Worm (Caenorhabditis elegans): Measurements from ENCODE around the gene C16C4.1.

The C16C4.1 gene

DNA sequence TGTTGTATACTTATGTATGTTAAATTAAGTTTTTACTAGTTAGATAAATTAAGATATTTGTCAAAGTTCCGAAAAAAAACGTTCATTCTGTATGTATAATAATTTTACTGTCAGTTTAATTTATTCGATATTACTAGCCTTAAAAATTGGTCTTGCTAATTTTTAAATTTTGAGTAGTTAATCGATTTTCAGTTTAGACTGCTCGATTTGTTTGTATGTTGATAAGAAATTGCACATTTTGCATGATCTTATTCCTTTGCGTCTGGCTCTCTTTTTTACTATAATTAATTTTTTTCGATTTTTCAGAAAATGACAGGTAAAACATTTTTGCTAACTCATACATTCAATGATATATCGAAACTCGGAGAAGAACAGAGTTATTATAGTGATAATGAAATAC, 5.9 kb downstream of the C16C4.1 start, which contains the start of gene math-24:
Gene math-24, plus strand, starts transcription at position 301 of the 400 bp plus-strand sequence.
- no peak for TF ChIP-seq flt-1 (GFP tag; IDR thresholded peaks at IDR 0.05)
- no peak for TF ChIP-seq pes-1 (GFP tag; IDR thresholded peaks at IDR 0.05)
- TF ChIP-seq tbx-11 (GFP tag; IDR thresholded peaks at IDR 0.05), result no peak
- no peak for TF ChIP-seq ets-7 (tag; optimal IDR thresholded peaks at IDR 0.05)
- no peak for TF ChIP-seq tra-4 (tag; optimal IDR thresholded peaks at IDR 0.05)
- TF ChIP-seq hnd-1 (tag; optimal IDR thresholded peaks at IDR 0.05), result no peak
- TF ChIP-seq hmbx-1 (tag; optimal IDR thresholded peaks at IDR 0.05), result no peak

- TF ChIP-seq hnd-1 (tag; optimal IDR thresholded peaks at IDR 0.05) (no peak), hmbx-1 (tag; optimal IDR thresholded peaks at IDR 0.05) (no peak), tbx-11 (GFP tag; IDR thresholded peaks at IDR 0.05) (no peak), B0310.2 (tag; optimal IDR thresholded peaks at IDR 0.05) (no peak), aly-1 (tag; optimal IDR thresholded peaks at IDR 0.05) (no peak), flt-1 (GFP tag; IDR thresholded peaks at IDR 0.05) (no peak), F13C5.2 (tag; optimal IDR thresholded peaks at IDR 0.05) (no peak), sea-1 (GFP tag; conservative IDR thresholded peaks at IDR 0.05) (no peak), ceh-36 (tag; optimal IDR thresholded peaks at IDR 0.05) (no peak), hmg-4 (GFP tag; optimal IDR thresholded peaks at IDR 0.05) (no peak), tra-4 (tag; optimal IDR thresholded peaks at IDR 0.05) (no peak), scrt-1 (GFP tag; IDR thresholded peaks at IDR 0.05) (no peak), tbx-37 (GFP tag; conservative IDR thresholded peaks at IDR 0.05) (no peak), ceh-13 (GFP tag; optimal IDR thresholded peaks at IDR 0.05) (no peak), ama-1 (optimal IDR thresholded peaks at IDR 0.05) (no peak)
These were observed 8.0 kb downstream of the C16C4.1 start, which contains the start of gene math-23 for ce11 chrII:1901981-1902380. math-23 (plus strand) TSS chrII:1902281.

DNA sequence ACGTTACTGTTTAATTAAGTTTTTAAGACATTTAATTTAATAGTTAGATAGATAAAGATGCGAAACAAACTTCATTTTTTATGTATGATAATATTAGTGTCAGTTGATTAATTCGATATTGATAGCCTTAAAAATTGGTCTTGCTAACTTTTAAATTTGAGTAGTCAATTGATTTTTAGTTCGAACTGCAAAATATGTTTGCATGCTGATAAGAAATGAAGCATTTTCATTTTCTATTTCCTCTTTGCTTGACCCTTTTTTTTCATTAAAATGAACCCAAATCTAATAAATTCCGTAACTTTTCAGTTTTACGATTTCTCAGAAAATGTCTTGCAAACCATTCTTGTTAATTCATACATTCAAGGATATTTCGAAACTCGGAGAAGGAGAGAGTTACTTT, 11.1 kb downstream of the C16C4.1 start, which contains the start of gene math-22:
Gene math-22, plus strand, starts transcription at position 301 of the 400 bp plus-strand sequence.
- TF ChIP-seq flt-1 (GFP tag; IDR thresholded peaks at IDR 0.05), result no peak
- TF ChIP-seq hmbx-1 (tag; optimal IDR thresholded peaks at IDR 0.05), result no peak
- TF ChIP-seq pes-1 (GFP tag; IDR thresholded peaks at IDR 0.05), result no peak
- no peak for TF ChIP-seq ceh-36 (tag; optimal IDR thresholded peaks at IDR 0.05)
- no peak for TF ChIP-seq tbx-11 (GFP tag; IDR thresholded peaks at IDR 0.05)
- no peak for TF ChIP-seq hmg-4 (GFP tag; optimal IDR thresholded peaks at IDR 0.05)
- no peak for TF ChIP-seq F13C5.2 (tag; optimal IDR thresholded peaks at IDR 0.05)
- TF ChIP-seq hnd-1 (tag; optimal IDR thresholded peaks at IDR 0.05), result no peak

ce11 chrII:1912741-1913140, 18.7 kb downstream of the C16C4.1 start, which contains the start of gene math-31:
math-31 (minus strand) TSS chrII:1912841.
- TF ChIP-seq ama-1 (optimal IDR thresholded peaks at IDR 0.05) (no peak), sea-1 (GFP tag; conservative IDR thresholded peaks at IDR 0.05) (no peak), ceh-13 (GFP tag; optimal IDR thresholded peaks at IDR 0.05) (no peak), F13C5.2 (tag; optimal IDR thresholded peaks at IDR 0.05) (no peak)

DNA sequence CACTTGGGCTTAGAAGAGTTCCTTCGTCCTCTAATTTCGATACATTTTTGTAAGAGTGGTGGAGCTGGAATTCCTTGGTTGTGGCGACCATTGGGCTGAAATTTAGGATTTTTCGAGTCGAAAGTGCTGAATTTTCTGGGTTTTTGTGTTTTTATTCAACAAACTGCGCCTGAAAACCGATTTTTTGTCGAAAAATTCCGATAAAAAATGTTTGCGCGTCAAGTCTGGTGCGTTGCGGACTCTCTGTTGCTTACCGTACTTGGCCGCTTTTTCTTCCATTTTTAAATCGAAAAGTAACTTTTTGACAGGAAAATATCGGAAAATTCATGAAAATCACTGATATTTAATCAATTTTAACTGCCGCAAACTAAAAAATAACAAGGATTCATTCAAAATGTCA, 23.9 kb downstream of the C16C4.1 start, which contains the start of gene bath-4:
Gene bath-4, minus strand, starts transcription at position 101 of the 400 bp plus-strand sequence.
- TF ChIP-seq tbx-37 (GFP tag; conservative IDR thresholded peaks at IDR 0.05) (no peak), ama-1 (optimal IDR thresholded peaks at IDR 0.05) (no peak), F13C5.2 (tag; optimal IDR thresholded peaks at IDR 0.05) (no peak), tbx-11 (GFP tag; IDR thresholded peaks at IDR 0.05) (no peak)

- TF ChIP-seq ceh-13 (GFP tag; optimal IDR thresholded peaks at IDR 0.05) (no peak), B0310.2 (tag; optimal IDR thresholded peaks at IDR 0.05) (no peak), flt-1 (GFP tag; IDR thresholded peaks at IDR 0.05) (no peak), hmbx-1 (tag; optimal IDR thresholded peaks at IDR 0.05) (no peak), F13C5.2 (tag; optimal IDR thresholded peaks at IDR 0.05) (no peak), ceh-36 (tag; optimal IDR thresholded peaks at IDR 0.05) (no peak), ama-1 (optimal IDR thresholded peaks at IDR 0.05) (no peak), tbx-11 (GFP tag; IDR thresholded peaks at IDR 0.05) (no peak), tra-4 (tag; optimal IDR thresholded peaks at IDR 0.05) (no peak), aly-1 (tag; optimal IDR thresholded peaks at IDR 0.05) (no peak), hnd-1 (tag; optimal IDR thresholded peaks at IDR 0.05) (no peak)
These were observed 27.0 kb downstream of the C16C4.1 start, which contains the start of gene bath-7 for ce11 chrII:1921018-1921417. bath-7 (minus strand) TSS chrII:1921118.

DNA sequence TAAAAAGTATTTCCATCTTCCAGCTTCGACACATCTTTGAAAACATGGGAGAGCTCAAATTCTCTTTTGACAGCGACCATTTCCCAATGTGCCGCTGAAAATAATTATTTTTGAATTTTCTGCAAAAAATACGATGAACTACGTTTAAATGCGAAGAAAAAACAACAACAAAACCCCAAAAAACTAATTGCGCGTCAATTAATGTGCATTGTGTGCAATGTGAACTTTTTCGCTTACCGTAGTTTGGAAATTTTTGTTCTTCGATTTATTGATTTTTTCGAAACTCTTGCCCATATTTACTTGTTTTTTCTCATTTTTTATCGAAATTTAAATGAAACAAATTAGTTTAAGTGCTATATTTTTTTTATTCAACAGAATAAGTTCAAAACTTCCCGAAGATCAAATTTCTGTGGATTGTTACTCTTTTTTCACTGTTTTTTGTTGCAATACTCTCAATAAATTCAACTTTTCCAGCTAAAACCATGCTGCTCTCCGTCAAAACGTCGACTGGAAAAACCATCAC, 28.7 kb downstream of the C16C4.1 start, which contains the start of the genes bath-2 and F52C6.4:
Gene bath-2, minus strand, starts transcription at position 101 of the 523 bp plus-strand sequence.
Gene F52C6.4, plus strand, starts transcription at position 473 of the 523 bp plus-strand sequence.
- no peak for TF ChIP-seq flt-1 (GFP tag; IDR thresholded peaks at IDR 0.05)
- no peak for TF ChIP-seq ets-7 (tag; optimal IDR thresholded peaks at IDR 0.05)
- TF ChIP-seq ama-1 (optimal IDR thresholded peaks at IDR 0.05), result no peak
- no peak for TF ChIP-seq sea-1 (GFP tag; conservative IDR thresholded peaks at IDR 0.05)
- TF ChIP-seq hnd-1 (tag; optimal IDR thresholded peaks at IDR 0.05), result no peak
- TF ChIP-seq tra-4 (tag; optimal IDR thresholded peaks at IDR 0.05), result no peak
- no peak for TF ChIP-seq hmg-4 (GFP tag; optimal IDR thresholded peaks at IDR 0.05)
- TF ChIP-seq tbx-37 (GFP tag; conservative IDR thresholded peaks at IDR 0.05), result no peak
- TF ChIP-seq tbx-11 (GFP tag; IDR thresholded peaks at IDR 0.05), result no peak
- no peak for TF ChIP-seq F13C5.2 (tag; optimal IDR thresholded peaks at IDR 0.05)
- TF ChIP-seq B0310.2 (tag; optimal IDR thresholded peaks at IDR 0.05), result no peak
- TF ChIP-seq hmbx-1 (tag; optimal IDR thresholded peaks at IDR 0.05), result no peak
- no peak for TF ChIP-seq pes-1 (GFP tag; IDR thresholded peaks at IDR 0.05)

DNA sequence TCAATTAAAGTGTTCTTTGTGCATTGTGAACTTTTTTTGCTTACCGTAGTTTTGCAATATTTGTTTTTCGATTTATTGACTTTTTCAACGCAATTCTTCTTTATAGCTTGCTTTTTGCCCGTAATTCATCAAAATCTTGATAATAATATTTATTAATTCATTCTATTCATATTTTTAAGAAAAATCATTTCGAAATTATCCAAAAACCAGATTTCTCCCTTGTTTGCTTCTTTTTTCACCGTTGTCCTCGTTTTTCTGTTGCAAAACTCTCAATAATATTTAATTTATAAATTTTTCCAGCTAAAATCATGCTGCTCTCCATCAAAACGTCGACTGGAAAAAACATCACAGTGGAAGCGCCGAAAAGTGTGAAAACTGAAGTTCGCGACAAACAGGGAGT, 30.4 kb downstream of the C16C4.1 start, which contains the start of gene F52C6.3:
Gene F52C6.3, plus strand, starts transcription at position 301 of the 400 bp plus-strand sequence.
- TF ChIP-seq tra-4 (tag; optimal IDR thresholded peaks at IDR 0.05) (no peak), flt-1 (GFP tag; IDR thresholded peaks at IDR 0.05) (no peak), ceh-13 (GFP tag; optimal IDR thresholded peaks at IDR 0.05) (no peak), scrt-1 (GFP tag; IDR thresholded peaks at IDR 0.05) (no peak)
